Fruit fly (Drosophila melanogaster) whole organism, adult: ENCODE measurements around the gene CG44194.

Experiments used
- CG11617 ChIP-seq: fragments of 200-800 bp; sonication (Bioruptor generic); optimal IDR thresholded peaks from 2 replicates; lab custom pipeline; 2017; ENCODE audit warnings: mild to moderate bottlenecking, missing biosample characterization, missing genetic modification reagents, missing genetic modification characterization
- CG12768 ChIP-seq: fragments of 200-800 bp; sonication (Bioruptor generic); optimal IDR thresholded peaks from 2 replicates; lab custom pipeline; 2017; ENCODE audit warnings: missing biosample characterization, missing genetic modification characterization, mild to moderate bottlenecking, moderate library complexity, missing genetic modification reagents
- CG14711 ChIP-seq: fragments of 200-800 bp; sonication (Bioruptor generic); optimal IDR thresholded peaks from 2 replicates; lab custom pipeline; 2018; ENCODE audit warnings: missing biosample characterization, mild to moderate bottlenecking, missing genetic modification characterization, moderate library complexity
- CG1620 ChIP-seq: fragments of 200-800 bp; sonication (Bioruptor generic); optimal IDR thresholded peaks from 2 replicates; lab custom pipeline; 2016; ENCODE audit warnings: missing biosample characterization, missing genetic modification characterization
- CG33017 ChIP-seq: fragments of 200-800 bp; sonication (Bioruptor generic); optimal IDR thresholded peaks from 2 replicates; lab custom pipeline; 2018; ENCODE audit warnings: missing biosample characterization, mild to moderate bottlenecking, missing genetic modification characterization, moderate library complexity
- CG5204 ChIP-seq: fragments of 200-800 bp; sonication (Bioruptor generic); optimal IDR thresholded peaks from 2 replicates; lab custom pipeline; 2016; ENCODE audit warnings: missing biosample characterization, missing genetic modification characterization
- CG7045 ChIP-seq: fragments of 200-800 bp; sonication (Bioruptor generic); optimal IDR thresholded peaks from 2 replicates; lab custom pipeline; 2017; ENCODE audit warnings: missing biosample characterization, mild to moderate bottlenecking, missing genetic modification characterization
- CG7101 ChIP-seq: fragments of 200-800 bp; sonication (Bioruptor generic); optimal IDR thresholded peaks from 2 replicates; lab custom pipeline; 2018; ENCODE audit warnings: missing biosample characterization, mild to moderate bottlenecking, missing genetic modification characterization, moderate library complexity
- Clk ChIP-seq: fragments of 200-800 bp; sonication (Bioruptor generic); optimal IDR thresholded peaks from 2 replicates; lab custom pipeline; 2017; ENCODE audit warnings: missing biosample characterization, missing genetic modification characterization
- Crg-1 ChIP-seq: fragments of 200-800 bp; sonication (Bioruptor generic); optimal IDR thresholded peaks from 2 replicates; lab custom pipeline; 2016; ENCODE audit warnings: missing biosample characterization, missing genetic modification characterization
- Hr96 ChIP-seq: fragments of 200-800 bp; sonication (Bioruptor generic); optimal IDR thresholded peaks from 2 replicates; lab custom pipeline; 2016; ENCODE audit warnings: missing biosample characterization, missing genetic modification characterization
- Mnt ChIP-seq: fragments of 200-800 bp; sonication (Bioruptor generic); optimal IDR thresholded peaks from 2 replicates; lab custom pipeline; 2016; ENCODE audit warnings: missing biosample characterization, mild to moderate bottlenecking, missing genetic modification characterization
- bab1 ChIP-seq: fragments of 200-800 bp; sonication (Bioruptor generic); optimal IDR thresholded peaks from 3 replicates; lab custom pipeline; 2019; ENCODE audit warnings: missing biosample characterization, mild to moderate bottlenecking, missing genetic modification characterization, moderate library complexity
- cic ChIP-seq: fragments of 200-800 bp; sonication (Bioruptor generic); optimal IDR thresholded peaks from 2 replicates; lab custom pipeline; 2017; ENCODE audit warnings: missing biosample characterization, mild to moderate bottlenecking, missing genetic modification characterization, moderate library complexity
- cnc ChIP-seq, 2 experiments: fragments of >200 bp; optimal IDR thresholded peaks; 2 replicates each; lab custom pipeline; 2017
- kay ChIP-seq: fragments of 200-800 bp; sonication (Bioruptor generic); peaks from one replicate; lab custom pipeline; 2016; ENCODE audit warnings: missing biosample characterization, missing genetic modification characterization, borderline replicate concordance
- ovo ChIP-seq: fragments of 200-800 bp; sonication (Bioruptor generic); optimal IDR thresholded peaks from 2 replicates; lab custom pipeline; 2016; ENCODE audit warnings: missing biosample characterization, missing genetic modification characterization
- pad ChIP-seq: fragments of 200-800 bp; sonication (Bioruptor generic); optimal IDR thresholded peaks from 3 replicates; lab custom pipeline; 2017; ENCODE audit warnings: missing biosample characterization, missing genetic modification characterization, mild to moderate bottlenecking, moderate library complexity, missing genetic modification reagents
- tj ChIP-seq: fragments of 200-800 bp; sonication (Bioruptor generic); optimal IDR thresholded peaks from 3 replicates; lab custom pipeline; 2017; ENCODE audit warnings: missing biosample characterization, mild to moderate bottlenecking, missing genetic modification characterization, moderate library complexity
- toe ChIP-seq: fragments of 200-800 bp; sonication (Bioruptor generic); optimal IDR thresholded peaks from 2 replicates; lab custom pipeline; 2016; ENCODE audit warnings: missing biosample characterization, missing genetic modification characterization

Gene CG44194

DNA sequence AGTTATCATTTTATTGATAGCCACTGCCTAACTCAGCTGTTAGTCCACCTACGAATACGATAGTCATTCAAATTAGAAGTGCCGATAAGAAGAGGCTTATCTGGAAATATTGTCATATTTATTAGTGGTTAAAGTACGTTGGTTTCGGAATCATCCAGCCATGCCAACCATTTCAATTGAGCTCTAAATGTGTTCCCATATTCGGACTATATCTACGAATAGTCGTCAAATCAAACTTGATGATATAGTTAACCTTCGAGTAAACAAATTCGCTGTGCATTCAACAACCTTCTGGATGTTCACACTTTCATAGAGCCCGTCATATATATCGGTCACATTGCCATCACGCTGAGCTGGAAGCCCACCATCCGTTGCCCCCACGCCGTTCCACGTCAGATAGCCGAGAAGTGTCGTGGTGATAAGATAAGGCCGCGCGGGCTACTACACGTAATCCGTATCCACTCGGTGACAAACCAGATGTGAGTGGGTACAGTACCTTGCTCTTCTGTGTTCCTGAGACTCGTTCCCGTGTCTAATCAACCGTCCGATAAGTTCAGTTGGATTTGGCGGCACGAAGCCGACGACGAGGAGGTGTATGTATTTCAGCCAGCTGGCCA, 20.9 kb upstream of the CG44194 start:
- no peak for TF ChIP-seq cnc (optimal IDR thresholded peaks at IDR 0.05; lab: Kevin White, UChicago)
- peak; percentile 19 for TF ChIP-seq CG33017
- no peak for TF ChIP-seq Clk (GFP tag; lab: Kevin White, UChicago)
- TF ChIP-seq pad: no peak
- TF ChIP-seq bab1 (GFP tag; lab: Kevin White, UChicago): no peak
- peak; percentile 36 for TF ChIP-seq Mnt (GFP tag; lab: Kevin White, UChicago)
- TF ChIP-seq cic (GFP tag; lab: Kevin White, UChicago): peak; percentile 42
- TF ChIP-seq Hr96 (GFP tag; lab: Kevin White, UChicago): no peak
- TF ChIP-seq CG5204 (GFP tag; lab: Kevin White, UChicago): no peak
- TF ChIP-seq CG1620 (GFP tag; lab: Kevin White, UChicago): no peak
- TF ChIP-seq Crg-1 (GFP tag; lab: Kevin White, UChicago): no peak
- no peak for TF ChIP-seq CG7045 (GFP tag; lab: Kevin White, UChicago)
- no peak for TF ChIP-seq kay (GFP tag; lab: Kevin White, UChicago)
- peak; percentile 5 for TF ChIP-seq ovo (GFP tag; lab: Kevin White, UChicago)
- no peak for TF ChIP-seq tj (GFP tag; lab: Kevin White, UChicago)
- no peak for TF ChIP-seq toe
- TF ChIP-seq CG7101 (tag; lab: Kevin White, UChicago): no peak
- TF ChIP-seq CG11617 (GFP tag; lab: Kevin White, UChicago): no peak
- no peak for TF ChIP-seq CG12768 (GFP tag; lab: Kevin White, UChicago)

- TF ChIP-seq Hr96 (GFP tag; lab: Kevin White, UChicago) (no peak), cic (GFP tag; lab: Kevin White, UChicago) (peak; percentile 90), Mnt (GFP tag; lab: Kevin White, UChicago) (peak; percentile 65), cnc (optimal IDR thresholded peaks at IDR 0.05; lab: Kevin White, UChicago) (no peak), pad (no peak), Crg-1 (GFP tag; lab: Kevin White, UChicago) (no peak), CG11617 (GFP tag; lab: Kevin White, UChicago) (peak; percentile 8), CG14711 (no peak), CG12768 (GFP tag; lab: Kevin White, UChicago) (peak; percentile 47), toe (no peak), ovo (GFP tag; lab: Kevin White, UChicago) (no peak), CG7101 (tag; lab: Kevin White, UChicago) (no peak), CG1620 (GFP tag; lab: Kevin White, UChicago) (no peak), tj (GFP tag; lab: Kevin White, UChicago) (peak; percentile 40), CG5204 (GFP tag; lab: Kevin White, UChicago) (no peak), kay (GFP tag; lab: Kevin White, UChicago) (peak; percentile 91), CG7045 (GFP tag; lab: Kevin White, UChicago) (no peak), CG33017 (no peak), bab1 (GFP tag; lab: Kevin White, UChicago) (no peak), Clk (GFP tag; lab: Kevin White, UChicago) (no peak)
Observed at dm6 chr3R:13017623-13018036, 20.1 kb upstream of the CG44194 start.

DNA sequence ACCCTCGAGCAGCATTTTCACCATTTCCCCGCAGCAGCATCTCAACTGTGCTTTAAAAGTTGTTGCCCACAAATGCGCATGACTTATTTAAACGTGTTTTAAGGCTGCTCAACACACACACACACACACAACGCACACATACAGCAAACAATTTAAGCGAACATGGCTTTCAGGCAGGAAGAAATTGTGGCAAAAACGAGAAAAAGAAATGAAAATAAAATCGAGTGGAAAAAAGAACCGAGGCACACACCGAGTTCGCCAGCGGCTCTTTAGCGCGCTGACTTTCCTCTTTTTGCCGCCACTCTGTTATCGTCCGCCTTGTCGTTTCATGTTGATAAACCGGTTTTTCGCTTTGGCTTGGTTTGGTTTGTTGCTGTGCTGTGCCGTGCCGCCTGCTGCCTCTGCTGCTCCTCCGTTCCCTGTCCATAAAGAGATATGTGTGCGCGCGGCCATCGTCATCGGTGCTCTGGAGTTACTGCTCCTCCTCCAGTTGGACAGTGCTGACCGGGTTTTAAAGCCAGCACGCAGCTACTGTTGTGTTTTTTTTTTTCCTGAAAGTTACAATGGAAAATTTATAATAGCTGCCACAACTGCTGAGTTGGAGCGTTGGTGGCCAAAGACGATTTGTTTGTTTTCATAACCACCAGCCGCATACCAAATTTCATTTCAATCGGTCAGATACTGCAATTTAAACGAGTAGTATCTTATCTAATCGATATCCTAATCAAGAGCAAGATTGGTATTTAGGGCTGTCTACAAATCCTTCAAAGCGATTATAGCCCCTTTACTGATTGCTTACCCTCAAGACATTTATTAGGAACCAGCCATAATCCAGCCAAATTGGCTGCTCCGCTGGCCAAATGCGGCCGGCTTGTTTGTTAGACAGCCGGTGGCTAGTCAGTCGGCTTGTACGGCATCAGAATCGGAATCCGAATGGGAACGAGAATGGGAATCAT, 18.6 kb upstream of the CG44194 start:
- TF ChIP-seq ovo (GFP tag; lab: Kevin White, UChicago): peak; percentile 15
- TF ChIP-seq CG12768 (GFP tag; lab: Kevin White, UChicago): peak; percentile 21
- no peak for TF ChIP-seq CG7045 (GFP tag; lab: Kevin White, UChicago)
- TF ChIP-seq Clk (GFP tag; lab: Kevin White, UChicago): no peak
- no peak for TF ChIP-seq Hr96 (GFP tag; lab: Kevin White, UChicago)
- TF ChIP-seq toe: no peak
- TF ChIP-seq tj (GFP tag; lab: Kevin White, UChicago): no peak
- no peak for TF ChIP-seq CG14711
- no peak for TF ChIP-seq bab1 (GFP tag; lab: Kevin White, UChicago)
- no peak for TF ChIP-seq cic (GFP tag; lab: Kevin White, UChicago)
- TF ChIP-seq kay (GFP tag; lab: Kevin White, UChicago): peak; percentile 67
- TF ChIP-seq CG7101 (tag; lab: Kevin White, UChicago): no peak

dm6 chr3R:13015402-13015801, 17.9 kb upstream of the CG44194 start:
- TF ChIP-seq CG12768 (GFP tag; lab: Kevin White, UChicago) (no peak), toe (no peak), kay (GFP tag; lab: Kevin White, UChicago) (no peak), bab1 (GFP tag; lab: Kevin White, UChicago) (no peak), Hr96 (GFP tag; lab: Kevin White, UChicago) (no peak), tj (GFP tag; lab: Kevin White, UChicago) (no peak), CG11617 (GFP tag; lab: Kevin White, UChicago) (no peak), CG14711 (no peak), CG5204 (GFP tag; lab: Kevin White, UChicago) (no peak), CG7045 (GFP tag; lab: Kevin White, UChicago) (no peak), ovo (GFP tag; lab: Kevin White, UChicago) (no peak), cic (GFP tag; lab: Kevin White, UChicago) (no peak), Crg-1 (GFP tag; lab: Kevin White, UChicago) (no peak)
